Worm (Caenorhabditis elegans): ENCODE measurements around the gene Y67H2A.10.

Gene Y67H2A.10

ce11 chrIV:13299648-13300047 lies 10.3 kb upstream of the Y67H2A.10 start:
- TF ChIP-seq cebp-1 (GFP tag; IDR thresholded peaks at IDR 0.05) (no peak), cebp-1 (tag; optimal IDR thresholded peaks at IDR 0.05) (no peak), hmg-20 (GFP tag; IDR thresholded peaks at IDR 0.05) (no peak), F57A8.1 (GFP tag; optimal IDR thresholded peaks at IDR 0.05) (no peak), ztf-28 (GFP tag; IDR thresholded peaks at IDR 0.05) (no peak), ZK185.1 (tag; optimal IDR thresholded peaks at IDR 0.05; ENCODE audit: poor library complexity, severe bottlenecking) (no peak), xnd-1 (tag; optimal IDR thresholded peaks at IDR 0.05) (no peak), zim-3 (tag; optimal IDR thresholded peaks at IDR 0.05) (no peak), pbrm-1 (GFP tag; IDR thresholded peaks at IDR 0.05) (no peak), Y56A3A.18 (GFP tag; IDR thresholded peaks at IDR 0.05) (no peak), B0035.1 (tag; optimal IDR thresholded peaks at IDR 0.05) (no peak)

- peak; percentile 29; the same call in 1 of the 2 replicates for TF ChIP-seq nfyb-1 (GFP tag; IDR thresholded peaks at IDR 0.05)
- no peak for TF ChIP-seq egl-18 (GFP tag; IDR thresholded peaks at IDR 0.05)
- no peak for TF ChIP-seq hrde-1 (tag; optimal IDR thresholded peaks at IDR 0.05; ENCODE audit: borderline replicate concordance)
- TF ChIP-seq nfya-2 (GFP tag; IDR thresholded peaks at IDR 0.05) = no peak
- TF ChIP-seq F49E8.2 (tag; optimal IDR thresholded peaks at IDR 0.05; ENCODE audit: insufficient read depth) = no peak
- TF ChIP-seq D2030.7 (GFP tag; IDR thresholded peaks at IDR 0.05) = peak; percentile 23; the same call in 1 of the 2 replicates
- TF ChIP-seq egl-44 (GFP tag; IDR thresholded peaks at IDR 0.05) = no peak
- no peak for TF ChIP-seq ztf-22 (GFP tag; optimal IDR thresholded peaks at IDR 0.05)
- TF ChIP-seq repo-1 (tag; optimal IDR thresholded peaks at IDR 0.05) = no peak
- TF ChIP-seq unc-62 (GFP tag; optimal IDR thresholded peaks at IDR 0.05) = no peak
- TF ChIP-seq hlh-26 (GFP tag; conservative IDR thresholded peaks at IDR 0.05) = no peak
- TF ChIP-seq pbrm-1 (GFP tag; IDR thresholded peaks at IDR 0.05) = peak; percentile 66; the same call in 1 of the 2 replicates
- peak; percentile 40 for TF ChIP-seq madf-6 (GFP tag; IDR thresholded peaks at IDR 0.05)
- no peak for TF ChIP-seq T07F8.4 (tag; optimal IDR thresholded peaks at IDR 0.05)
- peak; percentile 11 for TF ChIP-seq snpc-3.4 (tag; optimal IDR thresholded peaks at IDR 0.05)
- no peak for TF ChIP-seq F57C9.4 (tag; optimal IDR thresholded peaks at IDR 0.05)
- peak; percentile 16 for TF ChIP-seq ceh-27 (GFP tag; optimal IDR thresholded peaks at IDR 0.05)
- no peak for TF ChIP-seq F22D6.2 (tag; optimal IDR thresholded peaks at IDR 0.05)
- TF ChIP-seq lin-54 (GFP tag; optimal IDR thresholded peaks at IDR 0.05) = peak; percentile 40
- TF ChIP-seq F39B2.1 (GFP tag; IDR thresholded peaks at IDR 0.05) = no peak
- TF ChIP-seq snpc-1.1 (tag; optimal IDR thresholded peaks at IDR 0.05; ENCODE audit: insufficient read depth) = no peak
- no peak for TF ChIP-seq ceh-79 (tag; optimal IDR thresholded peaks at IDR 0.05)
- no peak for TF ChIP-seq F10E7.11 (tag; optimal IDR thresholded peaks at IDR 0.05)
- TF ChIP-seq ZK185.1 (tag; optimal IDR thresholded peaks at IDR 0.05; ENCODE audit: poor library complexity, severe bottlenecking) = no peak
- no peak for TF ChIP-seq cebp-2 (GFP tag; IDR thresholded peaks at IDR 0.05)
- no peak for TF ChIP-seq C06A6.2 (GFP tag; conservative IDR thresholded peaks at IDR 0.05)
- no peak for TF ChIP-seq ekl-4 (GFP tag; IDR thresholded peaks at IDR 0.05)
- no peak for TF ChIP-seq ztf-6 (GFP tag; IDR thresholded peaks at IDR 0.05)
- TF ChIP-seq cebp-1 (GFP tag; IDR thresholded peaks at IDR 0.05) = no peak
- peak; percentile 51 for TF ChIP-seq cebp-1 (tag; optimal IDR thresholded peaks at IDR 0.05)
- TF ChIP-seq athp-1 (tag; optimal IDR thresholded peaks at IDR 0.05) = no peak
- no peak for TF ChIP-seq ceh-40 (GFP tag; IDR thresholded peaks at IDR 0.05)
- TF ChIP-seq F55B11.4 (tag; optimal IDR thresholded peaks at IDR 0.05; ENCODE audit: borderline replicate concordance, insufficient read depth) = no peak
- TF ChIP-seq mcd-1 (GFP tag; IDR thresholded peaks at IDR 0.05) = peak; percentile 99
- TF ChIP-seq B0035.1 (tag; optimal IDR thresholded peaks at IDR 0.05) = no peak
- peak; percentile 40 for TF ChIP-seq lsl-1 (GFP tag; optimal IDR thresholded peaks at IDR 0.05)
- TF ChIP-seq dox-1 (GFP tag; IDR thresholded peaks at IDR 0.05) = peak; percentile 47
- no peak for TF ChIP-seq ztf-25 (GFP tag; IDR thresholded peaks at IDR 0.05)
- TF ChIP-seq akir-1 (GFP tag; optimal IDR thresholded peaks at IDR 0.05) = no peak
- no peak for TF ChIP-seq ztf-26 (tag; optimal IDR thresholded peaks at IDR 0.05)
- TF ChIP-seq lag-1 (GFP tag; IDR thresholded peaks at IDR 0.05) = no peak
Observed at ce11 chrIV:13297746-13298145, 8.4 kb upstream of the Y67H2A.10 start, which contains the start of the genes Y67H2A.2 and micu-1. TSS of gene Y67H2A.2 (minus strand) at chrIV:13297819. TSS of gene micu-1 (plus strand) at chrIV:13297926.

All from whole organism, young adult.